Fruit fly (Drosophila melanogaster) whole organism, embryonic: ENCODE measurements around the gene CG4459.

Source experiments
- Aef1 ChIP-seq: fragments of 200-800 bp; sonication (Bioruptor generic); IDR thresholded peaks from 3 replicates; pipeline ENCODE4 v1.3.6; 2022; ENCODE audit warnings: missing biosample characterization, missing genetic modification characterization
- Antp ChIP-seq: fragments of 200-800 bp; sonication (Bioruptor generic); optimal IDR thresholded peaks from 3 replicates; lab custom pipeline; 2016; ENCODE audit warnings: missing biosample characterization, missing genetic modification characterization
- Asciz ChIP-seq: fragments of 200-800 bp; sonication (Bioruptor generic); optimal IDR thresholded peaks from 2 replicates; lab custom pipeline; 2017; ENCODE audit warnings: missing biosample characterization, mild to moderate bottlenecking, missing genetic modification characterization, missing genetic modification reagents
- CG11247 ChIP-seq: fragments of 200-800 bp; sonication (Bioruptor generic); IDR thresholded peaks from 2 replicates; pipeline ENCODE4 v1.3.6; 2022; ENCODE audit warnings: missing biosample characterization, missing genetic modification characterization
- CG11696 ChIP-seq: fragments of 200-800 bp; sonication (Bioruptor generic); IDR thresholded peaks from 2 replicates; pipeline ENCODE4 v1.3.6; 2022; ENCODE audit warnings: missing biosample characterization, missing genetic modification characterization
- CG12236 ChIP-seq: fragments of 200-800 bp; sonication (Bioruptor generic); optimal IDR thresholded peaks from 2 replicates; lab custom pipeline; 2016; ENCODE audit warnings: missing biosample characterization, missing genetic modification characterization
- CG12769 ChIP-seq: fragments of 200-800 bp; sonication (Bioruptor generic); optimal IDR thresholded peaks from 2 replicates; lab custom pipeline; 2019; ENCODE audit warnings: missing biosample characterization, mild to moderate bottlenecking, missing genetic modification characterization, moderate library complexity
- CG13296 ChIP-seq: fragments of 200-800 bp; sonication (Bioruptor generic); optimal IDR thresholded peaks from 3 replicates; lab custom pipeline; 2018; ENCODE audit warnings: missing biosample characterization, mild to moderate bottlenecking, missing genetic modification characterization
- CG13424 ChIP-seq: fragments of 200-800 bp; sonication (Bioruptor generic); optimal IDR thresholded peaks from 2 replicates; lab custom pipeline; 2019; ENCODE audit warnings: missing biosample characterization, mild to moderate bottlenecking, missing genetic modification characterization, moderate library complexity
- CG13624 ChIP-seq: fragments of 200-800 bp; sonication (Bioruptor generic); optimal IDR thresholded peaks from 2 replicates; lab custom pipeline; 2016; ENCODE audit warnings: missing biosample characterization, missing genetic modification characterization
- CG14965 ChIP-seq: fragments of 200-800 bp; sonication (Bioruptor generic); optimal IDR thresholded peaks from 2 replicates; lab custom pipeline; 2016; ENCODE audit warnings: missing biosample characterization, missing genetic modification characterization, borderline replicate concordance
- CG16815 ChIP-seq: fragments of 200-800 bp; sonication (Bioruptor generic); optimal IDR thresholded peaks from 3 replicates; lab custom pipeline; 2017; ENCODE audit warnings: missing biosample characterization, mild to moderate bottlenecking, missing genetic modification characterization
- CG16863 ChIP-seq: fragments of 200-800 bp; sonication (Bioruptor generic); optimal IDR thresholded peaks from 3 replicates; lab custom pipeline; 2016; ENCODE audit warnings: missing biosample characterization, missing genetic modification characterization
- CG17328 ChIP-seq: fragments of 200-800 bp; sonication (Bioruptor generic); IDR thresholded peaks from 2 replicates; pipeline ENCODE4 v1.3.6; 2022; ENCODE audit warnings: missing biosample characterization, missing genetic modification characterization
- CG17568 ChIP-seq: fragments of 200-800 bp; sonication (Bioruptor generic); optimal IDR thresholded peaks from 2 replicates; lab custom pipeline; 2018; ENCODE audit warnings: missing biosample characterization, mild to moderate bottlenecking, missing genetic modification characterization, moderate library complexity
- CG2116 ChIP-seq: fragments of 200-800 bp; sonication (Bioruptor generic); optimal IDR thresholded peaks from 3 replicates; lab custom pipeline; 2018; ENCODE audit warnings: missing biosample characterization, mild to moderate bottlenecking, missing genetic modification characterization
- CG2120 ChIP-seq: fragments of 200-800 bp; sonication (Bioruptor generic); optimal IDR thresholded peaks from 3 replicates; lab custom pipeline; 2016; ENCODE audit warnings: missing biosample characterization, missing genetic modification characterization
- CG2712 ChIP-seq: fragments of 200-800 bp; optimal IDR thresholded peaks from 3 replicates; lab custom pipeline; 2019; ENCODE audit warnings: missing biosample characterization, mild to moderate bottlenecking, missing genetic modification characterization, moderate library complexity
- CG7928 ChIP-seq: fragments of 200-800 bp; sonication (Bioruptor generic); optimal IDR thresholded peaks from 2 replicates; lab custom pipeline; 2017; ENCODE audit warnings: missing biosample characterization, mild to moderate bottlenecking, missing genetic modification characterization
- CG9609 ChIP-seq: fragments of 200-800 bp; sonication (Bioruptor generic); optimal IDR thresholded peaks from 3 replicates; lab custom pipeline; 2016; ENCODE audit warnings: missing biosample characterization, missing genetic modification characterization
- CTCF ChIP-seq: fragments of 200-800 bp; sonication (Bioruptor generic); optimal IDR thresholded peaks from 2 replicates; lab custom pipeline; 2017; ENCODE audit warnings: missing biosample characterization, mild to moderate bottlenecking, missing genetic modification characterization, moderate library complexity
- CkIIα-i1 ChIP-seq: fragments of 200-800 bp; sonication (Bioruptor generic); IDR thresholded peaks from 2 replicates; pipeline ENCODE4 v1.3.6; 2022; ENCODE audit warnings: missing biosample characterization, missing genetic modification characterization
- Dbx ChIP-seq: fragments of 200-800 bp; sonication (Bioruptor generic); IDR thresholded peaks from 3 replicates; pipeline ENCODE4 v1.3.6; 2022; ENCODE audit warnings: missing biosample characterization, missing genetic modification characterization
- Hr3 ChIP-seq: fragments of 200-800 bp; sonication (Bioruptor generic); optimal IDR thresholded peaks from 3 replicates; lab custom pipeline; 2016; ENCODE audit warnings: missing biosample characterization, missing genetic modification characterization
- Jarid2 ChIP-seq: fragments of 200-800 bp; sonication (Bioruptor generic); optimal IDR thresholded peaks from 3 replicates; lab custom pipeline; 2017; ENCODE audit warnings: mild to moderate bottlenecking, missing biosample characterization, missing genetic modification reagents, missing genetic modification characterization
- Mes4 ChIP-seq: fragments of 200-800 bp; sonication (Bioruptor generic); optimal IDR thresholded peaks from 2 replicates; lab custom pipeline; 2016; ENCODE audit warnings: missing biosample characterization, missing genetic modification characterization
- NC2α ChIP-seq: fragments of 200-800 bp; sonication (Bioruptor generic); optimal IDR thresholded peaks from 2 replicates; lab custom pipeline; 2016; ENCODE audit warnings: missing biosample characterization, missing genetic modification characterization
- NFAT ChIP-seq: fragments of 200-800 bp; sonication (Bioruptor generic); IDR thresholded peaks from 2 replicates; pipeline ENCODE4 v1.3.6; 2022; ENCODE audit warnings: missing biosample characterization, missing genetic modification characterization
- NK7.1 ChIP-seq: fragments of 200-800 bp; sonication (Bioruptor generic); optimal IDR thresholded peaks from 3 replicates; lab custom pipeline; 2016; ENCODE audit warnings: missing biosample characterization, missing genetic modification characterization
- Nf-YB ChIP-seq: fragments of 200-800 bp; sonication (Bioruptor generic); optimal IDR thresholded peaks from 3 replicates; lab custom pipeline; 2019; ENCODE audit warnings: missing biosample characterization, mild to moderate bottlenecking, missing genetic modification characterization, moderate library complexity
- Spps ChIP-seq: fragments of 200-800 bp; sonication (Bioruptor generic); optimal IDR thresholded peaks from 2 replicates; lab custom pipeline; 2018; ENCODE audit warnings: missing biosample characterization, mild to moderate bottlenecking, missing genetic modification characterization
- Ssrp ChIP-seq: fragments of 200-800 bp; sonication (Bioruptor generic); optimal IDR thresholded peaks from 2 replicates; lab custom pipeline; 2018; ENCODE audit warnings: missing biosample characterization, mild to moderate bottlenecking, missing genetic modification characterization, moderate library complexity
- Xbp1 ChIP-seq: fragments of 200-800 bp; sonication (Bioruptor generic); optimal IDR thresholded peaks from 3 replicates; lab custom pipeline; 2016; ENCODE audit warnings: missing biosample characterization, mild to moderate bottlenecking, missing genetic modification characterization
- ab ChIP-seq: fragments of 200-800 bp; sonication (Bioruptor generic); optimal IDR thresholded peaks from 2 replicates; lab custom pipeline; 2016; ENCODE audit warnings: missing biosample characterization, missing genetic modification characterization
- ap ChIP-seq: fragments of 200-800 bp; sonication (Bioruptor generic); IDR thresholded peaks from 2 replicates; pipeline ENCODE4 v1.3.6; 2022; ENCODE audit warnings: missing biosample characterization, missing genetic modification characterization
- az2 ChIP-seq: fragments of 200-800 bp; sonication (Bioruptor generic); optimal IDR thresholded peaks from 3 replicates; lab custom pipeline; 2016; ENCODE audit warnings: missing biosample characterization, missing genetic modification characterization
- bigmax ChIP-seq: fragments of 200-800 bp; sonication (Bioruptor generic); optimal IDR thresholded peaks from 2 replicates; lab custom pipeline; 2018; ENCODE audit warnings: missing biosample characterization, mild to moderate bottlenecking, missing genetic modification characterization
- chn ChIP-seq: fragments of 200-800 bp; sonication (Bioruptor generic); optimal IDR thresholded peaks from 2 replicates; lab custom pipeline; 2016; ENCODE audit warnings: missing biosample characterization, missing genetic modification characterization
- crol ChIP-seq: fragments of 200-800 bp; sonication (Bioruptor generic); IDR thresholded peaks from 2 replicates; pipeline ENCODE4 v1.3.6; 2022; ENCODE audit warnings: missing biosample characterization, missing genetic modification characterization
- dmrt11E ChIP-seq: fragments of 200-800 bp; sonication (Bioruptor generic); optimal IDR thresholded peaks from 3 replicates; lab custom pipeline; 2018; ENCODE audit warnings: missing biosample characterization, mild to moderate bottlenecking, missing genetic modification characterization, moderate library complexity
- dmrt99B ChIP-seq: fragments of 200-800 bp; sonication (Bioruptor generic); optimal IDR thresholded peaks from 2 replicates; lab custom pipeline; 2018; ENCODE audit warnings: missing biosample characterization, mild to moderate bottlenecking, missing genetic modification characterization, moderate library complexity
- eyg ChIP-seq: fragments of 200-800 bp; sonication (Bioruptor generic); optimal IDR thresholded peaks from 3 replicates; lab custom pipeline; 2016; ENCODE audit warnings: missing biosample characterization, missing genetic modification characterization
- fd3F ChIP-seq: fragments of 200-800 bp; sonication (Bioruptor generic); optimal IDR thresholded peaks from 2 replicates; lab custom pipeline; 2018; ENCODE audit warnings: missing biosample characterization, mild to moderate bottlenecking, missing genetic modification characterization, moderate library complexity
- fru ChIP-seq: fragments of >200 bp; optimal IDR thresholded peaks from 2 replicates; lab custom pipeline; 2017
- ftz-f1 ChIP-seq: fragments of 200-800 bp; sonication (Bioruptor generic); optimal IDR thresholded peaks from 2 replicates; lab custom pipeline; 2016; ENCODE audit warnings: missing biosample characterization, missing genetic modification characterization
- gsb-n ChIP-seq: fragments of 200-800 bp; sonication (Bioruptor generic); optimal IDR thresholded peaks from 3 replicates; lab custom pipeline; 2018; ENCODE audit warnings: missing biosample characterization, mild to moderate bottlenecking, missing genetic modification characterization
- her ChIP-seq: fragments of 200-800 bp; sonication (Bioruptor generic); optimal IDR thresholded peaks from 2 replicates; lab custom pipeline; 2016; ENCODE audit warnings: missing biosample characterization, missing genetic modification characterization
- lmd ChIP-seq: fragments of 200-800 bp; sonication (Bioruptor generic); IDR thresholded peaks from 2 replicates; pipeline ENCODE4 v1.3.6; 2022; ENCODE audit warnings: missing biosample characterization, missing genetic modification characterization
- org-1 ChIP-seq: fragments of 200-800 bp; sonication (Bioruptor generic); optimal IDR thresholded peaks from 2 replicates; lab custom pipeline; 2017; ENCODE audit warnings: missing biosample characterization, missing genetic modification characterization
- scrt ChIP-seq: fragments of 200-800 bp; sonication (Bioruptor generic); optimal IDR thresholded peaks from 2 replicates; lab custom pipeline; 2018; ENCODE audit warnings: missing biosample characterization, mild to moderate bottlenecking, missing genetic modification characterization, moderate library complexity
- ssp ChIP-seq: fragments of 200-800 bp; sonication (Bioruptor generic); IDR thresholded peaks from 2 replicates; pipeline ENCODE4 v1.3.6; 2022; ENCODE audit warnings: missing biosample characterization, missing genetic modification characterization
- yki ChIP-seq: fragments of >200 bp; optimal IDR thresholded peaks from 3 replicates; lab custom pipeline; 2018
- zfh2 ChIP-seq: fragments of 200-800 bp; sonication (Bioruptor generic); optimal IDR thresholded peaks from 2 replicates; lab custom pipeline; 2016; ENCODE audit warnings: missing biosample characterization, missing genetic modification characterization

CG4459 gene

dm6 chr3R:19908863-19909343, 19.5 kb downstream of the CG4459 start (continued):
- TF ChIP-seq CG2116 (GFP tag; lab: Kevin White, UChicago) (peak; percentile 27), Aef1 (GFP tag; lab: Robert Waterston, UW) (peak; percentile 86), eyg (GFP tag; lab: Kevin White, UChicago) (peak; percentile 68), ssp (peak; percentile 49), Spps (tag; lab: Kevin White, UChicago) (peak; percentile 36), fd3F (peak; percentile 79), bigmax (no peak), fru (no peak), ap (GFP tag; lab: Robert Waterston, UW) (peak; percentile 67; the same call in 1 of the 2 replicates), CG16815 (GFP tag; lab: Kevin White, UChicago) (peak; percentile 68), org-1 (GFP tag; lab: Kevin White, UChicago) (peak; percentile 77), dmrt11E (peak; percentile 55), her (peak; percentile 88), NK7.1 (GFP tag; lab: Kevin White, UChicago) (peak; percentile 56), CkIIα-i1 (0 out of 2 replicates have a peak, but pooled peaks have one; percentile 23), gsb-n (peak; percentile 71), chn (peak; percentile 83), lmd (peak; percentile 87), Asciz (GFP tag; lab: Kevin White, UChicago) (peak; percentile 72), CG9609 (GFP tag; lab: Kevin White, UChicago) (peak; percentile 80), CG12236 (GFP tag; lab: Kevin White, UChicago) (peak; percentile 61), Nf-YB (GFP tag; lab: Kevin White, UChicago) (peak; percentile 38), Jarid2 (GFP tag; lab: Kevin White, UChicago) (peak; percentile 52), CG11696 (GFP tag; lab: Robert Waterston, UW) (peak; percentile 73), yki (lab: Kevin White, UChicago) (no peak), Antp (GFP tag; lab: Kevin White, UChicago) (peak; percentile 89), scrt (GFP tag; lab: Kevin White, UChicago) (peak; percentile 54), zfh2 (peak; percentile 82), crol (GFP tag; lab: Robert Waterston, UW) (no peak), NC2α (GFP tag; lab: Kevin White, UChicago) (peak; percentile 57), CG13624 (GFP tag; lab: Kevin White, UChicago) (peak; percentile 37), CG11247 (GFP tag; lab: Robert Waterston, UW) (peak; percentile 69), az2 (GFP tag; lab: Kevin White, UChicago) (peak; percentile 89), CG13424 (peak; percentile 63), Dbx (GFP tag; lab: Robert Waterston, UW) (peak; percentile 84), Mes4 (GFP tag; lab: Kevin White, UChicago) (peak; percentile 42), Hr3 (GFP tag; lab: Kevin White, UChicago) (peak; percentile 82), ftz-f1 (GFP tag; lab: Kevin White, UChicago) (no peak), CG17568 (GFP tag; lab: Kevin White, UChicago) (peak; percentile 77), Xbp1 (GFP tag; lab: Kevin White, UChicago) (peak; percentile 85), CG16863 (GFP tag; lab: Kevin White, UChicago) (peak; percentile 80), CG14965 (no peak), CG2712 (peak; percentile 65), CG2120 (peak; percentile 91), CG12769 (tag; lab: Kevin White, UChicago) (peak; percentile 87), ab (GFP tag; lab: Kevin White, UChicago) (peak; percentile 72), dmrt99B (peak; percentile 89), NFAT (GFP tag; lab: Robert Waterston, UW) (peak; percentile 81), Ssrp (tag; lab: Kevin White, UChicago) (peak; percentile 64), CG7928 (GFP tag; lab: Kevin White, UChicago) (no peak), CG13296 (peak; percentile 53), CTCF (GFP tag; lab: Kevin White, UChicago) (peak; percentile 25), CG17328 (GFP tag; lab: Robert Waterston, UW) (peak; percentile 91)
